Worm (Caenorhabditis elegans): ENCODE data around the gene flp-28.

DNA sequence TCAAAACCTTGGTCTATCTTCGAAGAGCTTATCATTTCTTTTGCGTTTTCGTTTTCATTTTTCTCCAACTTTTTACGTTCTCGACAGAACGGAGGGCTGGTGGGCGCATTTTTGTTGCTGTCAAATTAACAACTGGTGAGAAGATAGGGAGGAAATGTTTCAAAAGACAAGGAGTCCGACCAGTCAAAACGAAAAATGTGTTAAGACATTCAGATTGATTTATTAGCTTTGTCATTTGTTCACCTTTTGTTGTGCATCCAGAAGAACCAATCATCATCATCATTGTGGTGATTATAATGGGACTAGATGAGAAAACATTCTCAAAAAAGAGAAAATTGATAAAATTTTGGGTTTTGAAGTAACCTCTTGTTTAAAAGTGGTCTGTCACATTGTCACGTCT, 42.4 kb upstream of the flp-28 start:
- no peak for TF ChIP-seq fkh-2 (tag; optimal IDR thresholded peaks at IDR 0.05)
- TF ChIP-seq ceh-82 (tag; optimal IDR thresholded peaks at IDR 0.05), result no peak
- no peak for TF ChIP-seq nhr-237 (tag; optimal IDR thresholded peaks at IDR 0.05)
- TF ChIP-seq ztf-11 (tag; optimal IDR thresholded peaks at IDR 0.05), result no peak
- no peak for TF ChIP-seq egl-27 (tag; optimal IDR thresholded peaks at IDR 0.05)
- no peak for TF ChIP-seq pha-4 (tag; optimal IDR thresholded peaks at IDR 0.05)
- no peak for TF ChIP-seq R02D3.7 (tag; optimal IDR thresholded peaks at IDR 0.05)
- no peak for TF ChIP-seq nhr-11 (tag; optimal IDR thresholded peaks at IDR 0.05)

Data from whole organism, L3 larva.